Worm (Caenorhabditis elegans): Measurements from ENCODE around the gene C52E2.4.

DNA sequence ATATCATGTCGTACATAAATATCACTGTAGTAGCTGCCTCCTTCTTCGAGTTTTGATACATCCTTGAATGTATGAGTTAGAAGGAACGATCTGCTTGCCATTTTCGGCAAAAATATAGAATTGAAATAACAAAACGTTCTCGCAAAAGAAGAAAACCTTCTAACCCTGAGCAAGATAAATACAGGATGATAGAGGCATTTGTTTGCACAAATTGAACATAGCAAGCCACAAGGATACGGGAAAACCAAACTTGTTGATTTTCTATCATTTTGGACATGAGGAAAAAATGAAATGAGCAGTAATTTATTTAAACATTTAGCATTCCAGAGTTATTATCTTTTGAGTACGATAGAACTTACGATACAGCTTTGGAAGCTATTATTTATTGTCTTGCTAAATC, 46.1 kb downstream of the C52E2.4 start, which contains the start of gene math-8:
- TF ChIP-seq ces-1 (GFP tag; optimal IDR thresholded peaks at IDR 0.05) (no peak), xbp-1 (tag; optimal IDR thresholded peaks at IDR 0.05) (no peak), lsy-2 (tag; optimal IDR thresholded peaks at IDR 0.05) (no peak), mef-2 (tag; optimal IDR thresholded peaks at IDR 0.05) (no peak), lin-13 (GFP tag; optimal IDR thresholded peaks at IDR 0.05) (no peak), nhr-28 (tag; optimal IDR thresholded peaks at IDR 0.05) (no peak), elt-2 (tag; optimal IDR thresholded peaks at IDR 0.05) (no peak), snpc-4 (tag; optimal IDR thresholded peaks at IDR 0.05) (no peak)

All from whole organism, L1 larva.